ENCODE assay signal across 1 fruit fly cellular context in genomic region chr3R:12960929-12961855, dm6.
TF ChIP-seq lines count a peak whose summit lies in the region.

TSS of gene Spc25 (plus strand) at chr3R:12961745.

TF ChIP-seq in whole organism, embryonic, 481 proteins besides CTCF, POLR2A, EP300 and RAD21 (continued from another document and continues in another):
- TF ChIP-seq MTF-1 (GFP tag; optimal IDR thresholded peaks at IDR 0.05; lab: Kevin White, UChicago; ENCODE audit: borderline replicate concordance) (no peak), peb (GFP tag; IDR thresholded peaks at IDR 0.05; lab: Robert Waterston, UW) (no peak), CG3838 (GFP tag; optimal IDR thresholded peaks at IDR 0.05; lab: Kevin White, UChicago) (no peak), ash1 (GFP tag; optimal IDR thresholded peaks at IDR 0.05; lab: Kevin White, UChicago) (no peak), cad (GFP tag; optimal IDR thresholded peaks at IDR 0.05; lab: Kevin White, UChicago) (no peak), dm (GFP tag; optimal IDR thresholded peaks at IDR 0.05; lab: Kevin White, UChicago) (peak; percentile 43), insv (GFP tag; optimal IDR thresholded peaks at IDR 0.05; lab: Kevin White, UChicago) (no peak), CG18599 (GFP tag; optimal IDR thresholded peaks at IDR 0.05; lab: Kevin White, UChicago) (no peak), lilli (GFP tag; optimal IDR thresholded peaks at IDR 0.05; lab: Kevin White, UChicago) (peak; percentile 83), CG9727 (GFP tag; optimal IDR thresholded peaks at IDR 0.05; lab: Kevin White, UChicago) (no peak), CG13287 (GFP tag; IDR thresholded peaks at IDR 0.05; lab: Robert Waterston, UW; ENCODE audit: partially characterized antibody) (peak; percentile 97), CG4617 (GFP tag; optimal IDR thresholded peaks at IDR 0.05; lab: Kevin White, UChicago; ENCODE audit: borderline replicate concordance) (peak; percentile 77), hb (GFP tag; IDR thresholded peaks at IDR 0.05; lab: Robert Waterston, UW; ENCODE audit: partially characterized antibody) (peak; percentile 93), Jarid2 (GFP tag; optimal IDR thresholded peaks at IDR 0.05; lab: Kevin White, UChicago) (no peak), repo (GFP tag; optimal IDR thresholded peaks at IDR 0.05; lab: Kevin White, UChicago) (peak; percentile 21), Dad (GFP tag; optimal IDR thresholded peaks at IDR 0.05; lab: Kevin White, UChicago) (peak; percentile 73), CG7357 (GFP tag; IDR thresholded peaks at IDR 0.05; lab: Robert Waterston, UW) (no peak), fd3F (GFP tag; optimal IDR thresholded peaks at IDR 0.05; lab: Kevin White, UChicago) (peak; percentile 26), CG8944 (GFP tag; optimal IDR thresholded peaks at IDR 0.05; lab: Kevin White, UChicago) (peak; percentile 59), CG8281 (tag; optimal IDR thresholded peaks at IDR 0.05; lab: Kevin White, UChicago) (no peak), Oli (tag; optimal IDR thresholded peaks at IDR 0.05; lab: Kevin White, UChicago) (no peak), fu2 (GFP tag; optimal IDR thresholded peaks at IDR 0.05; lab: Kevin White, UChicago) (peak; percentile 64), CG31365 (tag; optimal IDR thresholded peaks at IDR 0.05; lab: Kevin White, UChicago) (no peak), Ptx1 (GFP tag; IDR thresholded peaks at IDR 0.05; lab: Robert Waterston, UW) (0 out of 2 replicates have a peak, but pooled peaks have one; percentile 39), Mad (GFP tag; optimal IDR thresholded peaks at IDR 0.05; lab: Kevin White, UChicago) (peak; percentile 46), Doc3 (GFP tag; IDR thresholded peaks at IDR 0.05; lab: Robert Waterston, UW; ENCODE audit: partially characterized antibody) (peak; percentile 88), Six4 (GFP tag; optimal IDR thresholded peaks at IDR 0.05; lab: Kevin White, UChicago) (no peak), br (optimal IDR thresholded peaks at IDR 0.05; lab: Kevin White, UChicago) (no peak), maf-S (GFP tag; optimal IDR thresholded peaks at IDR 0.05; lab: Kevin White, UChicago) (peak; percentile 57), CG11723 (GFP tag; optimal IDR thresholded peaks at IDR 0.05; lab: Kevin White, UChicago) (no peak), CG12744 (GFP tag; optimal IDR thresholded peaks at IDR 0.05; lab: Kevin White, UChicago) (peak; percentile 24), pho (GFP tag; optimal IDR thresholded peaks at IDR 0.05; lab: Kevin White, UChicago) (peak; percentile 65), Nf-YC (tag; optimal IDR thresholded peaks at IDR 0.05; lab: Kevin White, UChicago) (peak; percentile 6), CG7928 (GFP tag; optimal IDR thresholded peaks at IDR 0.05; lab: Kevin White, UChicago) (no peak), ci (GFP tag; IDR thresholded peaks at IDR 0.05; lab: Robert Waterston, UW) (peak; percentile 27; the same call in 1 of the 3 replicates), CG10654 (GFP tag; optimal IDR thresholded peaks at IDR 0.05; lab: Kevin White, UChicago) (peak; percentile 35), CG32772 (GFP tag; IDR thresholded peaks at IDR 0.05; lab: Robert Waterston, UW) (peak; percentile 73), phol (tag; optimal IDR thresholded peaks at IDR 0.05; lab: Kevin White, UChicago) (peak; percentile 42), unc-4 (GFP tag; IDR thresholded peaks at IDR 0.05; lab: Robert Waterston, UW; ENCODE audit: partially characterized antibody) (peak; percentile 93), lbe (GFP tag; optimal IDR thresholded peaks at IDR 0.05; lab: Kevin White, UChicago) (no peak), NK7.1 (GFP tag; optimal IDR thresholded peaks at IDR 0.05; lab: Kevin White, UChicago) (no peak), Bteb2 (GFP tag; optimal IDR thresholded peaks at IDR 0.05; lab: Kevin White, UChicago) (no peak), trh (GFP tag; optimal IDR thresholded peaks at IDR 0.05; lab: Kevin White, UChicago) (no peak), gsb-n (tag; optimal IDR thresholded peaks at IDR 0.05; lab: Kevin White, UChicago) (no peak), CG42726 (GFP tag; IDR thresholded peaks at IDR 0.05; lab: Robert Waterston, UW; ENCODE audit: partially characterized antibody) (peak; percentile 96), yki (optimal IDR thresholded peaks at IDR 0.05; lab: Kevin White, UChicago) (no peak), dmrt11E (tag; optimal IDR thresholded peaks at IDR 0.05; lab: Kevin White, UChicago) (peak; percentile 12), Max (GFP tag; optimal IDR thresholded peaks at IDR 0.05; lab: Kevin White, UChicago) (no peak), CG6854 (GFP tag; optimal IDR thresholded peaks at IDR 0.05; lab: Kevin White, UChicago) (no peak), chn (GFP tag; optimal IDR thresholded peaks at IDR 0.05; lab: Kevin White, UChicago) (peak; percentile 75), ap (GFP tag; IDR thresholded peaks at IDR 0.05; lab: Robert Waterston, UW) (no peak), CG16813 (GFP tag; IDR thresholded peaks at IDR 0.05; lab: Robert Waterston, UW; ENCODE audit: partially characterized antibody) (peak; percentile 95), da (GFP tag; optimal IDR thresholded peaks at IDR 0.05; lab: Kevin White, UChicago) (peak; percentile 24), Dfd (GFP tag; optimal IDR thresholded peaks at IDR 0.05; lab: Kevin White, UChicago) (no peak), CG17328 (GFP tag; IDR thresholded peaks at IDR 0.05; lab: Robert Waterston, UW) (0 out of 2 replicates have a peak, but pooled peaks have one; percentile 28), CG4404 (GFP tag; IDR thresholded peaks at IDR 0.05; lab: Robert Waterston, UW) (no peak), corto (GFP tag; optimal IDR thresholded peaks at IDR 0.05; lab: Kevin White, UChicago) (no peak), tx (GFP tag; optimal IDR thresholded peaks at IDR 0.05; lab: Kevin White, UChicago) (peak; percentile 60), Myb (GFP tag; optimal IDR thresholded peaks at IDR 0.05; lab: Kevin White, UChicago) (peak; percentile 63), CG11695 (GFP tag; IDR thresholded peaks at IDR 0.05; lab: Robert Waterston, UW) (no peak), Poxn (GFP tag; IDR thresholded peaks at IDR 0.05; lab: Robert Waterston, UW) (no peak), dan (GFP tag; IDR thresholded peaks at IDR 0.05; lab: Robert Waterston, UW) (no peak), NC2β (GFP tag; optimal IDR thresholded peaks at IDR 0.05; lab: Kevin White, UChicago) (peak; percentile 24), stc (GFP tag; IDR thresholded peaks at IDR 0.05; lab: Robert Waterston, UW) (0 out of 2 replicates have a peak, but pooled peaks have one; percentile 31), klu (GFP tag; IDR thresholded peaks at IDR 0.05; lab: Robert Waterston, UW) (no peak), HmgZ (tag; optimal IDR thresholded peaks at IDR 0.05; lab: Kevin White, UChicago) (peak; percentile 61), grn (GFP tag; optimal IDR thresholded peaks at IDR 0.05; lab: Kevin White, UChicago) (no peak), CG8089 (GFP tag; optimal IDR thresholded peaks at IDR 0.05; lab: Kevin White, UChicago) (peak; percentile 23), mirr (GFP tag; optimal IDR thresholded peaks at IDR 0.05; lab: Kevin White, UChicago) (no peak), Hr78 (GFP tag; optimal IDR thresholded peaks at IDR 0.05; lab: Kevin White, UChicago) (no peak), HLHmδ (GFP tag; optimal IDR thresholded peaks at IDR 0.05; lab: Kevin White, UChicago) (no peak), E2f1 (GFP tag; IDR thresholded peaks at IDR 0.05; lab: Robert Waterston, UW) (no peak), Mes4 (GFP tag; optimal IDR thresholded peaks at IDR 0.05; lab: Kevin White, UChicago) (peak; percentile 55), CG8478 (optimal IDR thresholded peaks at IDR 0.05; lab: Kevin White, UChicago) (no peak), D19A (tag; optimal IDR thresholded peaks at IDR 0.05; lab: Kevin White, UChicago) (no peak), CG1529 (GFP tag; optimal IDR thresholded peaks at IDR 0.05; lab: Kevin White, UChicago) (no peak), CrebB (tag; optimal IDR thresholded peaks at IDR 0.05; lab: Kevin White, UChicago) (no peak), Nf-YB (GFP tag; optimal IDR thresholded peaks at IDR 0.05; lab: Kevin White, UChicago) (no peak), Rx (GFP tag; IDR thresholded peaks at IDR 0.05; lab: Robert Waterston, UW) (no peak), CG7556 (GFP tag; optimal IDR thresholded peaks at IDR 0.05; lab: Kevin White, UChicago) (no peak), sim (GFP tag; IDR thresholded peaks at IDR 0.05; lab: Robert Waterston, UW) (no peak), Xbp1 (GFP tag; optimal IDR thresholded peaks at IDR 0.05; lab: Kevin White, UChicago) (peak; percentile 68), eyg (GFP tag; optimal IDR thresholded peaks at IDR 0.05; lab: Kevin White, UChicago) (peak; percentile 24), lab (GFP tag; optimal IDR thresholded peaks at IDR 0.05; lab: Kevin White, UChicago) (peak; percentile 23), lmd (GFP tag; IDR thresholded peaks at IDR 0.05; lab: Robert Waterston, UW) (peak; percentile 31; the same call in 1 of the 2 replicates), luna (GFP tag; optimal IDR thresholded peaks at IDR 0.05; lab: Kevin White, UChicago) (peak; percentile 36), vvl (GFP tag; IDR thresholded peaks at IDR 0.05; lab: Robert Waterston, UW) (peak; percentile 67), trem (tag; optimal IDR thresholded peaks at IDR 0.05; lab: Kevin White, UChicago) (peak; percentile 84), org-1 (GFP tag; optimal IDR thresholded peaks at IDR 0.05; lab: Kevin White, UChicago) (no peak), CG10959 (GFP tag; IDR thresholded peaks at IDR 0.05; lab: Robert Waterston, UW) (no peak), Dref (GFP tag; IDR thresholded peaks at IDR 0.05; lab: Robert Waterston, UW) (peak; percentile 96), CG2889 (GFP tag; IDR thresholded peaks at IDR 0.05; lab: Robert Waterston, UW) (no peak), CG15011 (GFP tag; optimal IDR thresholded peaks at IDR 0.05; lab: Kevin White, UChicago) (no peak), chm (GFP tag; IDR thresholded peaks at IDR 0.05; lab: Robert Waterston, UW) (no peak), sisA (GFP tag; IDR thresholded peaks at IDR 0.05; lab: Robert Waterston, UW) (no peak; the same call in 1 of the 2 replicates), hkb (optimal IDR thresholded peaks at IDR 0.05; lab: Kevin White, UChicago) (peak; percentile 75), hkb (GFP tag; IDR thresholded peaks at IDR 0.05; lab: Robert Waterston, UW) (no peak), CG11696 (GFP tag; IDR thresholded peaks at IDR 0.05; lab: Robert Waterston, UW) (no peak), CG2202 (tag; optimal IDR thresholded peaks at IDR 0.05; lab: Kevin White, UChicago) (no peak), h (optimal IDR thresholded peaks at IDR 0.05; lab: Kevin White, UChicago) (no peak), gcm (GFP tag; optimal IDR thresholded peaks at IDR 0.05; lab: Kevin White, UChicago) (no peak), CG1647 (GFP tag; optimal IDR thresholded peaks at IDR 0.05; lab: Kevin White, UChicago) (no peak), tin (GFP tag; optimal IDR thresholded peaks at IDR 0.05; lab: Kevin White, UChicago) (peak; percentile 64), HmgD (GFP tag; optimal IDR thresholded peaks at IDR 0.05; lab: Kevin White, UChicago) (peak; percentile 82), bab2 (GFP tag; optimal IDR thresholded peaks at IDR 0.05; lab: Kevin White, UChicago) (peak; percentile 36), psq (GFP tag; optimal IDR thresholded peaks at IDR 0.05; lab: Kevin White, UChicago) (peak; percentile 4), fd96Cb (tag; optimal IDR thresholded peaks at IDR 0.05; lab: Kevin White, UChicago) (no peak), ro (GFP tag; IDR thresholded peaks at IDR 0.05; lab: Robert Waterston, UW) (no peak), tap (tag; optimal IDR thresholded peaks at IDR 0.05; lab: Kevin White, UChicago) (no peak), pb (GFP tag; optimal IDR thresholded peaks at IDR 0.05; lab: Kevin White, UChicago) (no peak), HHEX (GFP tag; optimal IDR thresholded peaks at IDR 0.05; lab: Kevin White, UChicago) (no peak), tgo (GFP tag; IDR thresholded peaks at IDR 0.05; lab: Robert Waterston, UW) (peak; percentile 14; the same call in 1 of the 3 replicates), BEAF-32 (GFP tag; optimal IDR thresholded peaks at IDR 0.05; lab: Kevin White, UChicago) (peak; percentile 91), eve (GFP tag; optimal IDR thresholded peaks at IDR 0.05; lab: Kevin White, UChicago) (no peak), CG9215 (GFP tag; IDR thresholded peaks at IDR 0.05; lab: Robert Waterston, UW) (peak; percentile 49; the same call in 1 of the 2 replicates), Fer1 (GFP tag; optimal IDR thresholded peaks at IDR 0.05; lab: Kevin White, UChicago) (no peak), ems (GFP tag; optimal IDR thresholded peaks at IDR 0.05; lab: Kevin White, UChicago) (peak; percentile 15), CG6175 (GFP tag; IDR thresholded peaks at IDR 0.05; lab: Robert Waterston, UW) (no peak), BtbVII (GFP tag; optimal IDR thresholded peaks at IDR 0.05; lab: Kevin White, UChicago) (peak; percentile 20), bsh (GFP tag; optimal IDR thresholded peaks at IDR 0.05; lab: Kevin White, UChicago) (peak in 1 of 2 experiments; percentile 2), Lpt (GFP tag; optimal IDR thresholded peaks at IDR 0.05; lab: Kevin White, UChicago) (no peak), hbn (GFP tag; IDR thresholded peaks at IDR 0.05; lab: Robert Waterston, UW; ENCODE audit: partially characterized antibody) (peak; percentile 95), shn (GFP tag; optimal IDR thresholded peaks at IDR 0.05; lab: Kevin White, UChicago) (peak; percentile 69), CG10274 (GFP tag; optimal IDR thresholded peaks at IDR 0.05; lab: Kevin White, UChicago) (no peak), CG17802 (tag; optimal IDR thresholded peaks at IDR 0.05; lab: Kevin White, UChicago) (no peak), CG14050 (GFP tag; IDR thresholded peaks at IDR 0.05; lab: Robert Waterston, UW) (no peak), CG4424 (GFP tag; optimal IDR thresholded peaks at IDR 0.05; lab: Kevin White, UChicago) (peak; percentile 32), ham (GFP tag; IDR thresholded peaks at IDR 0.05; lab: Robert Waterston, UW) (no peak), dati (GFP tag; IDR thresholded peaks at IDR 0.05; lab: Robert Waterston, UW) (no peak), Optix (GFP tag; IDR thresholded peaks at IDR 0.05; lab: Robert Waterston, UW) (peak; percentile 57; the same call in 1 of the 3 replicates), CG15269 (tag; optimal IDR thresholded peaks at IDR 0.05; lab: Kevin White, UChicago) (peak; percentile 17), chinmo (GFP tag; IDR thresholded peaks at IDR 0.05; lab: Robert Waterston, UW; ENCODE audit: partially characterized antibody) (peak; percentile 75; the same call in 1 of the 4 replicates), CG11504 (tag; optimal IDR thresholded peaks at IDR 0.05; lab: Kevin White, UChicago) (peak; percentile 26), Drgx (GFP tag; IDR thresholded peaks at IDR 0.05; lab: Robert Waterston, UW) (no peak)
